Worm (Caenorhabditis elegans) whole organism, L2 larva: ENCODE measurements around the gene F48E8.4.

ENCODE experiments used
- ZK546.5 ChIP-seq: sonication (generic microtip); optimal IDR thresholded peaks from 2 replicates; lab custom pipeline; 2017; ENCODE audit warnings: missing biosample characterization, missing genetic modification characterization
- ama-1 ChIP-seq: fragments of 150-350 bp; optimal IDR thresholded peaks from 2 replicates; lab custom pipeline; 2018; ENCODE audit warnings: inconsistent platforms
- egl-27 ChIP-seq: sonication (generic microtip); optimal IDR thresholded peaks from 3 replicates; lab custom pipeline; 2017; ENCODE audit warnings: missing biosample characterization, missing genetic modification reagents, missing genetic modification characterization
- elt-3 ChIP-seq: sonication (generic microtip); optimal IDR thresholded peaks from 2 replicates; lab custom pipeline; 2017; ENCODE audit warnings: missing biosample characterization, missing genetic modification characterization
- nhr-11 ChIP-seq: fragments of 150-350 bp; optimal IDR thresholded peaks from 2 replicates; lab custom pipeline; 2014; ENCODE audit warnings: missing biosample characterization, missing genetic modification characterization
- nhr-237 ChIP-seq: fragments of 150-350 bp; optimal IDR thresholded peaks from 2 replicates; lab custom pipeline; 2014; ENCODE audit warnings: missing biosample characterization, missing genetic modification characterization
- sma-9 ChIP-seq, 2 experiments: fragments of 150-350 bp in 1 of 2; sonication (generic microtip) in 1 of 2; optimal IDR thresholded peaks; 2 replicates each; lab custom pipeline; 2014 to 2016; ENCODE audit warnings: missing genetic modification characterization in 2 of 2, mild to moderate bottlenecking in 1 of 2, missing biosample characterization in 1 of 2, missing compliant biosample characterization in 1 of 2, missing genetic modification reagents in 1 of 2, moderate library complexity in 1 of 2
- ztf-11 ChIP-seq: sonication (generic microtip); optimal IDR thresholded peaks from 2 replicates; lab custom pipeline; 2017; ENCODE audit warnings: missing biosample characterization, missing genetic modification characterization

DNA sequence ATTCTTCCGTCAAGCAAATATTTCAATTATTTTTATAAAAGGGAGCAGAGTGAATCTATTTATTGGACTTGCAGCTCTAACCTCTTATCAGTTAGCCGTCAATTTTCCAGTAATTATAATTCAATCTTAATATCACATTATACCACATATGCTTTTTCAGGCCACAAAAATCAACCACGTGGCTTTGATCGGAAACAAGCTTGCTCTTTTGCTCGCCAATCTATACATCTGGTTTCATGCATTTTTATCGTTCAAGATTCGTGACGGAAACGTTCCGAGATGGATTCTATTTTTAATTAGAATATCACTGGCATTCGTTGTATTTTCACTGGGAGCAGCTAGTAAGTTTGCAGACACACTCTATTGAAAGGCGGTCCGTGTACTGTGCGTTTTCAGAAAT is 46.3 kb upstream of the F48E8.4 start:
- TF ChIP-seq nhr-11 (no peak), elt-3 (tag; lab: Kevin White, UChicago) (no peak), egl-27 (tag; lab: Kevin White, UChicago) (no peak), ama-1 (lab: Kevin White, UChicago) (no peak), nhr-237 (tag; lab: Kevin White, UChicago) (no peak), ZK546.5 (no peak), ztf-11 (tag; lab: Kevin White, UChicago) (no peak), sma-9 (GFP tag; optimal IDR thresholded peaks at IDR 0.05; lab: Kevin White, UChicago) (no peak), sma-9 (tag; optimal IDR thresholded peaks at IDR 0.05; lab: Kevin White, UChicago) (no peak)
